Worm (Caenorhabditis elegans): Measurements from ENCODE around the gene sym-2.

- TF ChIP-seq unc-39 (tag; optimal IDR thresholded peaks at IDR 0.05) (no peak), snpc-4 (tag; optimal IDR thresholded peaks at IDR 0.05) (no peak), lsy-2 (tag; optimal IDR thresholded peaks at IDR 0.05) (no peak), ham-2 (GFP tag; optimal IDR thresholded peaks at IDR 0.05) (peak; percentile 9), lin-32 (GFP tag; optimal IDR thresholded peaks at IDR 0.05) (no peak), nhr-12 (tag; optimal IDR thresholded peaks at IDR 0.05) (no peak), unc-62 (GFP tag; optimal IDR thresholded peaks at IDR 0.05) (no peak), nhr-28 (tag; optimal IDR thresholded peaks at IDR 0.05) (no peak), mab-5 (tag; optimal IDR thresholded peaks at IDR 0.05) (no peak), ztf-11 (tag; optimal IDR thresholded peaks at IDR 0.05) (no peak)
Observed at ce11 chrII:9232493-9232892, 44.2 kb upstream of the sym-2 start.

Data from whole organism, mixed stage, embryonic.